Worm (Caenorhabditis elegans) whole organism, midembryonic: ENCODE results near the gene pos-1.

Source experiments
- tab-1 ChIP-seq: fragments of 200-800 bp; sonication (Bioruptor generic); IDR thresholded peaks from 2 replicates; pipeline ENCODE4 v1.3.6; 2022; ENCODE audit warnings: missing genetic modification characterization, missing compliant biosample characterization
- ztf-23 ChIP-seq: fragments of 200-800 bp; sonication (Bioruptor generic); IDR thresholded peaks from 2 replicates; pipeline ENCODE4 v1.3.6; 2022; ENCODE audit warnings: missing genetic modification reagents, missing genetic modification characterization, missing compliant biosample characterization

DNA sequence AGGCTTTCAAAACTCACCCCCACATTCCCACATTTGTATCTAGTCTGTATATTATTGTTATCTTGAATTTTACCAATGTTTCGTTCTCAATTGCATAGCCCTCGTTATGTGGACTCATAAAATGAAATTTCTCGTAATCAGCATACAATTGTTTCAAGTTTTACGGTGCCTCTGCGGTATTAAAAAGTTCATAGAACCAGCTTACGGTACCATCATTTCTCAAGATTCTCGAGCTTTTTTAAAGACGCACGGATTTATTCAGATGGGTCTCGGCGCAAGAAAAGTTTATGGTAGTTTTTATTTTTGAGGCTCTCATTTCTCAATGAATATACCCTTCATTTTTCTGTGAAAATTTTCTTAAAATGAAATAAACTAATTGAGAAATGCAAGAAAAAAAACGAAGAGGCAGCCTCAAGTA lies 1.2 kb downstream of the pos-1 start:
- TF ChIP-seq ztf-23 (GFP tag; lab: Robert Waterston, UW) (no peak), tab-1 (GFP tag; lab: Robert Waterston, UW) (no peak)
